Worm (Caenorhabditis elegans) whole organism, L3 larva: ENCODE data around the gene C04E6.12.

Experiments used
- R02D3.7 ChIP-seq: fragments of 150-350 bp; optimal IDR thresholded peaks from 2 replicates; lab custom pipeline; 2014; ENCODE audit warnings: missing biosample characterization, missing genetic modification characterization
- ZK546.5 ChIP-seq: sonication (generic microtip); optimal IDR thresholded peaks from 2 replicates; lab custom pipeline; 2017; ENCODE audit warnings: missing biosample characterization, missing genetic modification characterization
- ama-1 ChIP-seq: fragments of 150-350 bp; optimal IDR thresholded peaks from 2 replicates; lab custom pipeline; 2018
- ceh-16 ChIP-seq: sonication (generic microtip); optimal IDR thresholded peaks from 2 replicates; lab custom pipeline; 2017; ENCODE audit warnings: missing biosample characterization, missing genetic modification characterization
- ceh-9 ChIP-seq: sonication (generic microtip); optimal IDR thresholded peaks from 2 replicates; lab custom pipeline; 2018; ENCODE audit warnings: missing biosample characterization, missing genetic modification characterization
- daf-12 ChIP-seq: fragments of 150-350 bp; optimal IDR thresholded peaks from 2 replicates; lab custom pipeline; 2014; ENCODE audit warnings: missing biosample characterization, missing genetic modification reagents, missing genetic modification characterization
- egl-27 ChIP-seq: sonication (generic microtip); optimal IDR thresholded peaks from 4 replicates; lab custom pipeline; 2017; ENCODE audit warnings: missing biosample characterization, missing genetic modification reagents, missing genetic modification characterization
- egl-5 ChIP-seq: fragments of 150-350 bp; optimal IDR thresholded peaks from 2 replicates; lab custom pipeline; 2017; ENCODE audit warnings: missing biosample characterization, missing genetic modification reagents, missing genetic modification characterization, inconsistent platforms
- elt-1 ChIP-seq: fragments of 150-350 bp; optimal IDR thresholded peaks from 2 replicates; lab custom pipeline; 2014; ENCODE audit warnings: missing biosample characterization, missing genetic modification characterization
- eor-1 ChIP-seq, 2 experiments: fragments of 150-350 bp; optimal IDR thresholded peaks; 2 replicates each; lab custom pipeline; 2014 to 2018; ENCODE audit warnings: missing biosample characterization in 2 of 2, missing genetic modification characterization in 2 of 2
- fkh-10 ChIP-seq: sonication (generic microtip); optimal IDR thresholded peaks from 2 replicates; lab custom pipeline; 2017; ENCODE audit warnings: missing biosample characterization, missing genetic modification reagents, missing genetic modification characterization
- fkh-2 ChIP-seq: fragments of 150-350 bp; optimal IDR thresholded peaks from 2 replicates; lab custom pipeline; 2014; ENCODE audit warnings: missing biosample characterization, missing genetic modification reagents, missing genetic modification characterization
- fos-1 ChIP-seq: fragments of 150-350 bp; optimal IDR thresholded peaks from 2 replicates; lab custom pipeline; 2014; ENCODE audit warnings: missing biosample characterization, missing genetic modification characterization
- hmg-11 ChIP-seq: sonication (generic microtip); optimal IDR thresholded peaks from 2 replicates; lab custom pipeline; 2016; ENCODE audit warnings: missing genetic modification characterization, missing compliant biosample characterization
- jun-1 ChIP-seq: fragments of 150-350 bp; optimal IDR thresholded peaks from 2 replicates; lab custom pipeline; 2014; ENCODE audit warnings: missing biosample characterization, missing genetic modification reagents, missing genetic modification characterization
- lin-15B ChIP-seq: fragments of 150-350 bp; optimal IDR thresholded peaks from 2 replicates; lab custom pipeline; 2014; ENCODE audit warnings: missing biosample characterization, missing genetic modification characterization
- lin-39 ChIP-seq: fragments of 150-350 bp; optimal IDR thresholded peaks from 2 replicates; lab custom pipeline; 2018; ENCODE audit warnings: missing biosample characterization, missing genetic modification reagents, missing genetic modification characterization
- lsy-12 ChIP-seq: sonication (generic microtip); optimal IDR thresholded peaks from 2 replicates; lab custom pipeline; 2016; ENCODE audit warnings: mild to moderate bottlenecking, missing genetic modification characterization, missing compliant biosample characterization
- mdl-1 ChIP-seq: fragments of 150-350 bp; optimal IDR thresholded peaks from 2 replicates; lab custom pipeline; 2014; ENCODE audit warnings: missing biosample characterization, missing genetic modification characterization
- mml-1 ChIP-seq: fragments of 150-350 bp; sonication (generic microtip); optimal IDR thresholded peaks from 3 replicates; lab custom pipeline; 2014; ENCODE audit warnings: missing biosample characterization, missing genetic modification characterization
- nfya-1 ChIP-seq: sonication (generic microtip); optimal IDR thresholded peaks from 2 replicates; lab custom pipeline; 2017; ENCODE audit warnings: missing genetic modification characterization, mild to moderate bottlenecking, missing compliant biosample characterization, antibody characterized with exemption, moderate library complexity; ENCODE audit not compliant: insufficient read depth
- nhr-11 ChIP-seq: fragments of 150-350 bp; optimal IDR thresholded peaks from 2 replicates; lab custom pipeline; 2014; ENCODE audit warnings: missing biosample characterization, missing genetic modification characterization
- nhr-23 ChIP-seq: fragments of 150-350 bp; optimal IDR thresholded peaks from 2 replicates; lab custom pipeline; 2014; ENCODE audit warnings: missing biosample characterization, missing genetic modification reagents, missing genetic modification characterization
- nhr-25 ChIP-seq: sonication (generic microtip); optimal IDR thresholded peaks from 2 replicates; lab custom pipeline; 2017; ENCODE audit warnings: missing biosample characterization, missing genetic modification characterization
- nhr-28 ChIP-seq: fragments of 150-350 bp; optimal IDR thresholded peaks from 2 replicates; lab custom pipeline; 2014; ENCODE audit warnings: missing biosample characterization, missing genetic modification characterization
- nhr-67 ChIP-seq: fragments of 150-350 bp; optimal IDR thresholded peaks from 2 replicates; lab custom pipeline; 2014; ENCODE audit warnings: missing biosample characterization, missing genetic modification characterization
- pqm-1 ChIP-seq: fragments of 150-350 bp; optimal IDR thresholded peaks from 2 replicates; lab custom pipeline; 2017; ENCODE audit warnings: missing biosample characterization, missing genetic modification characterization, inconsistent platforms
- sea-2 ChIP-seq: fragments of 150-350 bp; sonication (generic microtip); optimal IDR thresholded peaks from 4 replicates; lab custom pipeline; 2014; ENCODE audit warnings: missing biosample characterization, missing genetic modification reagents, missing genetic modification characterization
- skn-1 ChIP-seq: fragments of 150-350 bp; optimal IDR thresholded peaks from 2 replicates; lab custom pipeline; 2014; ENCODE audit warnings: missing biosample characterization, missing genetic modification characterization
- tbx-2 ChIP-seq: sonication (generic microtip); optimal IDR thresholded peaks from 2 replicates; lab custom pipeline; 2016; ENCODE audit warnings: mild to moderate bottlenecking, missing genetic modification characterization, missing compliant biosample characterization
- unc-62 ChIP-seq: fragments of 150-350 bp; sonication (generic microtip); optimal IDR thresholded peaks from 4 replicates; lab custom pipeline; 2014; ENCODE audit warnings: missing biosample characterization, missing genetic modification reagents, missing genetic modification characterization
- ztf-11 ChIP-seq: fragments of 150-350 bp; optimal IDR thresholded peaks from 2 replicates; lab custom pipeline; 2014; ENCODE audit warnings: missing biosample characterization, missing genetic modification characterization
- ztf-4 ChIP-seq: fragments of 150-350 bp; optimal IDR thresholded peaks from 2 replicates; lab custom pipeline; 2014; ENCODE audit warnings: missing biosample characterization, missing genetic modification characterization

C04E6.12 gene

ce11 chrV:5907090-5907489, 12.7 kb downstream of the C04E6.12 start, which contains the start of gene C04E6.4:
Gene C04E6.4 (plus strand): TSS chrV:5907390.
- TF ChIP-seq sea-2 (GFP tag; lab: Kevin White, UChicago) (no peak), fkh-2 (tag; lab: Kevin White, UChicago) (no peak), lin-39 (tag; lab: Kevin White, UChicago) (no peak), nhr-28 (tag; lab: Kevin White, UChicago) (no peak), ceh-16 (tag; lab: Kevin White, UChicago) (no peak), ztf-4 (tag; lab: Kevin White, UChicago) (no peak), tbx-2 (tag; lab: Kevin White, UChicago) (no peak), elt-1 (tag; lab: Kevin White, UChicago) (no peak), mdl-1 (tag; lab: Kevin White, UChicago) (no peak)

DNA sequence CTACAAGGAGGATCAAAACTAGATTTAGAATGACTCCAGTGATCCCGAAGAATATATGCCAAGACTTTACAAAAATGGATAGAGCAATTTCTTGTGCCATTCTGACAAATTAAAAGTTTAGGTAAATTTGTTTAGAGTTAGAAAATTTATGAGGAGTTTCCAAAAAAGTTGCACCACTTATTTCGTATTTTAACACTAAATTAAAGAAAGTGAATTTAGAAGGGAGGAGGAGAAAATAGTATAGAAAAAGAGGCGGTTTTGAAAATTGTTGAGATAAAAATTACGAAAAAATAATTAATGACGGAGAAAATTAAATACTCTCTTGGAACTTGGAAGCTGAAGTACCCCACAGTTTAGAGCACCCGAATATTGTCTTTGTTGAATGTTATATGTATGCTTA, 13.5 kb downstream of the C04E6.12 start, which contains the start of gene srd-15:
Gene srd-15, minus strand, starts transcription at position 101 of the 400 bp plus-strand sequence.
- TF ChIP-seq mml-1 (no peak), egl-27 (tag; lab: Kevin White, UChicago) (no peak), ama-1 (lab: Kevin White, UChicago) (no peak), fkh-2 (tag; lab: Kevin White, UChicago) (no peak), egl-5 (tag; lab: Kevin White, UChicago) (no peak), ceh-9 (no peak), lin-15B (tag; lab: Kevin White, UChicago) (no peak), ceh-16 (tag; lab: Kevin White, UChicago) (no peak), nfya-1 (no peak), sea-2 (GFP tag; lab: Kevin White, UChicago) (no peak), ztf-11 (tag; lab: Kevin White, UChicago) (no peak)

DNA sequence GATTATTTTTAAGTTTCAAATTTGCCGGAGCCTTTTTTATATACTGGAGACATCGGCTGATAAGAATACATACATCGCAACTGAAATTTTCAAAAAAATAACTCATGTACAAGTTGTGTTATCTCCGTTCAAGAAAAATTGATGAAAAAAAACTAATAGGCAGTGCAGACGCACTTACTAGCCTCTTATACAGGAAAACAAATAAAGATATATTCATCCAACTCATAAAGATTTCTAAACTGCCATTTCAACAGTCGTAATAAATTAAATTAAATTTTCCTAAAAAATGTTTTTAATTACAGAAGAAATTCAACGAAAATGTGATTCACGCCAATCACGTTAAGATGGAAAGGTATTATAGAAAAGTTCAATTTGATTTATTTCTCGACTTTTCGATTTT, 18.0 kb downstream of the C04E6.12 start, which contains the start of gene C04E6.5:
Gene C04E6.5, plus strand, starts transcription at position 301 of the 400 bp plus-strand sequence.
- TF ChIP-seq R02D3.7 (tag; lab: Kevin White, UChicago) (no peak), egl-27 (tag; lab: Kevin White, UChicago) (no peak), nhr-28 (tag; lab: Kevin White, UChicago) (no peak), ZK546.5 (tag; lab: Kevin White, UChicago) (no peak), lsy-12 (tag; lab: Kevin White, UChicago) (no peak), skn-1 (no peak)
- TF ChIP-seq, all 47 proteins: peak for 0

- TF ChIP-seq jun-1 (no peak), R02D3.7 (tag; lab: Kevin White, UChicago) (no peak)
Measured at ce11 chrV:5899940-5900339, 19.8 kb downstream of the C04E6.12 start, which contains the start of gene srd-16. Gene srd-16 (minus strand): TSS chrV:5900040.

DNA sequence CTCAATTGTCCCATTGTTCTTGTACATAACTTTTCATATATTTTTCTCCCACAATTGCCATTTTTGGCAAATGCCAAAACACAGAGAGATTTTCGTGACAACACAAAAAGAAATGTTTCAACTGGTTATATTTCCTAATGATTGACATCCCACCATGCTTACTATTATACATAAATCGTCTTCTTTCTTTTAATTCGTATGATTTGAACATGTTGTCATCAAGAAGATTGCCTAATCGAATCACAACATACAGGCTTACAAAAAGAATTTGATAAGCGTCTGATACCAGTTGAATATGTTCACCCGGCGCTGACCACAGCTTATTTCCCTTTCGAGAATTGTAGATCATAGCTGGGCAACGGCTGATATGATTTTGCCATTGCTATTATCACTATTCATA, 24.8 kb downstream of the C04E6.12 start, which contains the start of gene grd-9:
Gene grd-9, plus strand, starts transcription at position 301 of the 400 bp plus-strand sequence.
- TF ChIP-seq R02D3.7 (tag; lab: Kevin White, UChicago) (no peak), ztf-4 (tag; lab: Kevin White, UChicago) (no peak), daf-12 (tag; lab: Kevin White, UChicago) (no peak), fkh-10 (GFP tag; lab: Kevin White, UChicago) (no peak), elt-1 (tag; lab: Kevin White, UChicago) (no peak), nhr-67 (no peak), pqm-1 (tag; lab: Kevin White, UChicago) (no peak), ama-1 (lab: Kevin White, UChicago) (no peak), hmg-11 (tag; lab: Kevin White, UChicago) (no peak), nfya-1 (no peak), fos-1 (no peak), unc-62 (GFP tag; lab: Kevin White, UChicago) (no peak), nhr-25 (tag; lab: Kevin White, UChicago) (no peak), eor-1 (tag; optimal IDR thresholded peaks at IDR 0.05; lab: Kevin White, UChicago) (no peak), nhr-11 (no peak), nhr-28 (tag; lab: Kevin White, UChicago) (no peak), tbx-2 (tag; lab: Kevin White, UChicago) (no peak), egl-5 (tag; lab: Kevin White, UChicago) (no peak), nhr-23 (tag; lab: Kevin White, UChicago) (no peak), lin-39 (tag; lab: Kevin White, UChicago) (no peak)
